Worm (Caenorhabditis elegans) whole organism, mixed stage, embryonic: ENCODE measurements around the gene cox-6C.
"Not testable (repeated sequence)": the region's sequence is repeated elsewhere in the genome, so short reads cannot be mapped to it uniquely, and the experiment has no call there.

ENCODE experiments used
- elt-1 ChIP-seq: sonication (generic microtip); optimal IDR thresholded peaks from 2 replicates; lab custom pipeline; 2017; ENCODE audit warnings: missing genetic modification characterization, mild to moderate bottlenecking, missing compliant biosample characterization, antibody characterized with exemption, moderate library complexity, borderline replicate concordance; ENCODE audit not compliant: insufficient read depth
- elt-3 ChIP-seq: fragments of 150-350 bp; optimal IDR thresholded peaks from 2 replicates; lab custom pipeline; 2014; ENCODE audit warnings: missing biosample characterization, missing genetic modification characterization
- lin-13 ChIP-seq: fragments of 150-350 bp; optimal IDR thresholded peaks from 2 replicates; lab custom pipeline; 2014; ENCODE audit warnings: missing biosample characterization, missing genetic modification characterization
- snpc-4 ChIP-seq: fragments of 150-350 bp; optimal IDR thresholded peaks from 2 replicates; lab custom pipeline; 2014; ENCODE audit warnings: missing biosample characterization, missing genetic modification characterization
- unc-62 ChIP-seq: fragments of 150-350 bp; optimal IDR thresholded peaks from 2 replicates; lab custom pipeline; 2014; ENCODE audit warnings: missing biosample characterization, missing genetic modification reagents, missing genetic modification characterization

ce11 chrIV:111377-111776, 15.2 kb upstream of the cox-6C start, which contains the start of gene F29C4.4:
- TF ChIP-seq elt-1; unc-62; elt-3 (tag; lab: Kevin White, UChicago); snpc-4; lin-13 (tag; lab: Kevin White, UChicago): not testable (repeated sequence)
